Worm (Caenorhabditis elegans): ENCODE measurements around the gene ZC13.1.

DNA sequence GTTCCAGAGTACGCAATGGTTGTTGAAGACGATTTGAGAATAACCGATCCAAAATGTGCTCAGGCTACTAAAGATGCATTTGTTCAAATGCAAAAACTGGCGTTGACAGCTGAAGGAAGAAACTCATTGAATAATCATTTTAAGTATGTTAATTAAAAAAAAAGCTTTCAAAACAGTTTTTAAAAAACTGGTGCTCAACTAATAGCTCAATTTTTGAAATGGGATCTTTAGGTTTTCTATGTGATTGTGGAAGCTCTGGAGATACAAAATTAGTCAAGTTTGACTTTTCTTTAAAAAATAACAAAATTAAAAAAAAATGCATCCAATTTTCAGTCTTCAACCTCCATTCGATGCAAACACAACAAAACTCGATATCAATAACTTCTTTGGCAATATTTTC lies 3.4 kb upstream of the ZC13.1 start:
- TF ChIP-seq pha-4 (tag; optimal IDR thresholded peaks at IDR 0.05), result no peak
- no peak for TF ChIP-seq ama-1 (optimal IDR thresholded peaks at IDR 0.05)
- no peak for TF ChIP-seq nfya-1 (tag; optimal IDR thresholded peaks at IDR 0.05; ENCODE audit: insufficient read depth)
- no peak for TF ChIP-seq mml-1 (tag; optimal IDR thresholded peaks at IDR 0.05)
- no peak for TF ChIP-seq nhr-77 (tag; optimal IDR thresholded peaks at IDR 0.05)
- TF ChIP-seq ceh-16 (tag; optimal IDR thresholded peaks at IDR 0.05), result no peak
- TF ChIP-seq sea-2 (GFP tag; optimal IDR thresholded peaks at IDR 0.05), result no peak
- no peak for TF ChIP-seq lin-15B (tag; optimal IDR thresholded peaks at IDR 0.05)
- TF ChIP-seq unc-62 (GFP tag; optimal IDR thresholded peaks at IDR 0.05), result no peak
- TF ChIP-seq ZK546.5 (tag; optimal IDR thresholded peaks at IDR 0.05), result no peak
